Worm (Caenorhabditis elegans) whole organism, L1 larva: ENCODE data around the gene clec-28.

Source experiments
- Y116A8C.19 ChIP-seq: sonication (generic microtip); optimal IDR thresholded peaks from 2 replicates; lab custom pipeline; 2016; ENCODE audit warnings: missing compliant biosample characterization, missing genetic modification characterization, borderline replicate concordance
- aha-1 ChIP-seq: fragments of 150-350 bp; optimal IDR thresholded peaks from 2 replicates; lab custom pipeline; 2014; ENCODE audit warnings: missing biosample characterization, missing genetic modification characterization
- alr-1 ChIP-seq: fragments of 200-800 bp; sonication (Bioruptor generic); optimal IDR thresholded peaks from 2 replicates; lab custom pipeline; 2018; ENCODE audit warnings: borderline replicate concordance, mild to moderate bottlenecking, missing genetic modification characterization, missing compliant biosample characterization
- ceh-82 ChIP-seq, 3 experiments: fragments of 150-350 bp in 1 of 3; sonication (generic microtip) in 2 of 3; optimal IDR thresholded peaks; 2 replicates each; lab custom pipeline; 2014 to 2017; ENCODE audit warnings: missing biosample characterization in 3 of 3, missing genetic modification characterization in 3 of 3
- ceh-88 ChIP-seq: fragments of 200-800 bp; sonication (Bioruptor generic); IDR thresholded peaks from 2 replicates; pipeline ENCODE4 v1.3.6; 2022; ENCODE audit warnings: missing genetic modification characterization, missing compliant biosample characterization
- ceh-90 ChIP-seq: sonication (generic microtip); optimal IDR thresholded peaks from 2 replicates; lab custom pipeline; 2016; ENCODE audit warnings: missing genetic modification characterization, missing compliant biosample characterization
- dsc-1 ChIP-seq: sonication (generic microtip); optimal IDR thresholded peaks from 2 replicates; lab custom pipeline; 2016; ENCODE audit warnings: mild to moderate bottlenecking, missing genetic modification characterization, missing compliant biosample characterization
- egl-13 ChIP-seq: sonication (generic microtip); optimal IDR thresholded peaks from 2 replicates; lab custom pipeline; 2016; ENCODE audit warnings: missing genotype, missing genetic modification reagents, missing genetic modification characterization, missing compliant biosample characterization
- elt-2 ChIP-seq: sonication (generic microtip); optimal IDR thresholded peaks from 2 replicates; lab custom pipeline; 2016; ENCODE audit warnings: missing genetic modification characterization, mild to moderate bottlenecking, inconsistent platforms, missing compliant biosample characterization, missing genetic modification reagents
- fkh-10 ChIP-seq: sonication (generic microtip); optimal IDR thresholded peaks from 2 replicates; lab custom pipeline; 2017; ENCODE audit warnings: missing biosample characterization, missing genetic modification reagents, missing genetic modification characterization
- fos-1 ChIP-seq: fragments of 150-350 bp; optimal IDR thresholded peaks from 2 replicates; lab custom pipeline; 2014; ENCODE audit warnings: missing biosample characterization, missing genetic modification characterization
- hlh-4 ChIP-seq: sonication (generic microtip); optimal IDR thresholded peaks from 2 replicates; lab custom pipeline; 2016; ENCODE audit warnings: mild to moderate bottlenecking, missing genetic modification characterization, missing compliant biosample characterization
- irx-1 ChIP-seq: sonication (generic microtip); optimal IDR thresholded peaks from 2 replicates; lab custom pipeline; 2016; ENCODE audit warnings: missing genetic modification characterization, missing compliant biosample characterization
- isw-1 ChIP-seq: fragments of 200-800 bp; sonication (Bioruptor generic); IDR thresholded peaks from 2 replicates; pipeline ENCODE4 v1.3.6; 2022; ENCODE audit warnings: missing genetic modification characterization, missing compliant biosample characterization
- jun-1 ChIP-seq: fragments of 150-350 bp; optimal IDR thresholded peaks from 2 replicates; lab custom pipeline; 2014; ENCODE audit warnings: missing biosample characterization, missing genetic modification reagents, missing genetic modification characterization
- lin-14 ChIP-seq: fragments of 200-800 bp; sonication (Bioruptor generic); optimal IDR thresholded peaks from 2 replicates; lab custom pipeline; 2018; ENCODE audit warnings: mild to moderate bottlenecking, missing genetic modification characterization, moderate library complexity, missing compliant biosample characterization
- lin-35 ChIP-seq, 2 experiments: fragments of 150-350 bp; optimal IDR thresholded peaks; 2 replicates each; lab custom pipeline; 2014; ENCODE audit warnings: missing biosample characterization in 2 of 2, missing genetic modification characterization in 2 of 2, missing genetic modification reagents in 2 of 2
- lsy-2 ChIP-seq, 2 experiments: fragments of 150-350 bp; optimal IDR thresholded peaks; 2 replicates each; lab custom pipeline; 2014; ENCODE audit warnings: missing biosample characterization in 2 of 2, missing genetic modification characterization in 2 of 2
- mef-2 ChIP-seq: fragments of 150-350 bp; optimal IDR thresholded peaks from 2 replicates; lab custom pipeline; 2014; ENCODE audit warnings: missing biosample characterization, missing genetic modification characterization
- mep-1 ChIP-seq: fragments of 150-350 bp; optimal IDR thresholded peaks from 2 replicates; lab custom pipeline; 2014; ENCODE audit warnings: missing biosample characterization, missing genetic modification characterization
- nhr-12 ChIP-seq: sonication (generic microtip); optimal IDR thresholded peaks from 2 replicates; lab custom pipeline; 2017; ENCODE audit warnings: missing biosample characterization, missing genetic modification characterization
- nhr-28 ChIP-seq: fragments of 150-350 bp; optimal IDR thresholded peaks from 2 replicates; lab custom pipeline; 2014; ENCODE audit warnings: missing biosample characterization, missing genetic modification characterization
- nhr-71 ChIP-seq: sonication (generic microtip); optimal IDR thresholded peaks from 2 replicates; lab custom pipeline; 2016; ENCODE audit warnings: mild to moderate bottlenecking, missing genetic modification characterization, moderate library complexity, missing compliant biosample characterization
- nhr-76 ChIP-seq: sonication (generic microtip); optimal IDR thresholded peaks from 2 replicates; lab custom pipeline; 2017; ENCODE audit warnings: missing biosample characterization, missing genetic modification characterization
- nhr-90 ChIP-seq: sonication (generic microtip); optimal IDR thresholded peaks from 2 replicates; lab custom pipeline; 2016; ENCODE audit warnings: mild to moderate bottlenecking, missing genetic modification characterization, missing compliant biosample characterization; ENCODE audit not compliant: poor library complexity
- pag-3 ChIP-seq: sonication (generic microtip); optimal IDR thresholded peaks from 2 replicates; lab custom pipeline; 2017; ENCODE audit warnings: missing genetic modification characterization, mild to moderate bottlenecking, missing compliant biosample characterization, antibody characterized with exemption, borderline replicate concordance; ENCODE audit not compliant: insufficient read depth
- pqm-1 ChIP-seq: sonication (generic microtip); optimal IDR thresholded peaks from 3 replicates; lab custom pipeline; 2017; ENCODE audit warnings: missing biosample characterization, missing genetic modification characterization
- rnt-1 ChIP-seq: sonication (generic microtip); optimal IDR thresholded peaks from 2 replicates; lab custom pipeline; 2016; ENCODE audit warnings: mild to moderate bottlenecking, missing genetic modification characterization, moderate library complexity, missing compliant biosample characterization
- snpc-4 ChIP-seq: fragments of 150-350 bp; optimal IDR thresholded peaks from 2 replicates; lab custom pipeline; 2014; ENCODE audit warnings: missing biosample characterization, missing genetic modification characterization
- snu-23 ChIP-seq: sonication (generic microtip); optimal IDR thresholded peaks from 2 replicates; lab custom pipeline; 2016; ENCODE audit warnings: missing genetic modification characterization, missing compliant biosample characterization
- sox-4 ChIP-seq: sonication (generic microtip); optimal IDR thresholded peaks from 2 replicates; lab custom pipeline; 2016; ENCODE audit warnings: missing genetic modification characterization, missing compliant biosample characterization
- sptf-1 ChIP-seq: fragments of 150-350 bp; optimal IDR thresholded peaks from 2 replicates; lab custom pipeline; 2014; ENCODE audit warnings: missing biosample characterization, missing genetic modification characterization
- swsn-7 ChIP-seq: sonication (generic microtip); optimal IDR thresholded peaks from 2 replicates; lab custom pipeline; 2016; ENCODE audit warnings: missing genetic modification characterization, missing compliant biosample characterization
- tlp-1 ChIP-seq: fragments of 150-350 bp; optimal IDR thresholded peaks from 2 replicates; lab custom pipeline; 2014; ENCODE audit warnings: missing biosample characterization, missing genetic modification characterization
- unc-98 ChIP-seq: fragments of 200-800 bp; sonication (Bioruptor generic); IDR thresholded peaks from 2 replicates; pipeline ENCODE4 v1.3.6; 2022; ENCODE audit warnings: missing genetic modification characterization, missing compliant biosample characterization
- zip-4 ChIP-seq: fragments of 200-800 bp; sonication (Bioruptor generic); optimal IDR thresholded peaks from 2 replicates; lab custom pipeline; 2018; ENCODE audit warnings: mild to moderate bottlenecking, missing genetic modification characterization, moderate library complexity, missing compliant biosample characterization
- ztf-11 ChIP-seq, 2 experiments: sonication (generic microtip); optimal IDR thresholded peaks; 2 replicates each; lab custom pipeline; 2016 to 2017; ENCODE audit warnings: missing genetic modification characterization in 2 of 2, missing biosample characterization in 1 of 2, missing compliant biosample characterization in 1 of 2
- ztf-4 ChIP-seq: fragments of 150-350 bp; optimal IDR thresholded peaks from 2 replicates; lab custom pipeline; 2014; ENCODE audit warnings: missing biosample characterization, missing genetic modification characterization

The clec-28 gene

DNA sequence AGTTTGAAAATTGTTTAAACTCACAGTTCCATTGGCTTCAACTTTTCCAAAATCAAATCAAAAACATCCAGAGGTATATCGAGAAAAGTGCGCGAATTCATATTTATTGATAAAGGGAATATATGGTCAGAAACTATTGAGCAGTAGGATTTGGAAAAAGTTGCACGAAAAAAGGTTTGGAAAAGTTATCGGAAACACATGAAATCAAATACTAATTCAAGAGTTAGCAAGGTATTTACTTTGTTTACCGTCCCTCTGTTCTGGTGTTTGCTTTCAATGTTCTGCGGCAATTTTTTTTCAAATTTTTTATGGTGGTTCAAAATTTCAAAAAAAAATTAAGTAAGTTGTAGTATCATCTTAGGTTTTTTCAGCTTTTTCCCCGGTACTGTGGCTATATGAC is 33.9 kb downstream of the clec-28 start, which contains the start of gene fbxa-45:
Gene fbxa-45 (minus strand): TSS at position 101 of the 400 bp plus-strand sequence.
- TF ChIP-seq Y116A8C.19 (tag; lab: Kevin White, UChicago) (no peak), ceh-88 (GFP tag; lab: Robert Waterston, UW) (no peak), aha-1 (no peak), hlh-4 (no peak), sox-4 (tag; lab: Kevin White, UChicago) (no peak), pag-3 (tag; lab: Kevin White, UChicago) (no peak), pqm-1 (tag; lab: Kevin White, UChicago) (no peak), nhr-76 (tag; lab: Kevin White, UChicago) (no peak), nhr-28 (tag; lab: Kevin White, UChicago) (no peak), snpc-4 (tag; lab: Kevin White, UChicago) (no peak), unc-98 (GFP tag; lab: Robert Waterston, UW) (no peak), ztf-11 (tag; optimal IDR thresholded peaks at IDR 0.05; lab: Kevin White, UChicago) (no peak), elt-2 (tag; lab: Kevin White, UChicago) (no peak), lin-35 (GFP tag; optimal IDR thresholded peaks at IDR 0.05; lab: Kevin White, UChicago) (no peak), sptf-1 (no peak), dsc-1 (tag; lab: Kevin White, UChicago) (no peak), nhr-71 (tag; lab: Kevin White, UChicago) (no peak)

DNA sequence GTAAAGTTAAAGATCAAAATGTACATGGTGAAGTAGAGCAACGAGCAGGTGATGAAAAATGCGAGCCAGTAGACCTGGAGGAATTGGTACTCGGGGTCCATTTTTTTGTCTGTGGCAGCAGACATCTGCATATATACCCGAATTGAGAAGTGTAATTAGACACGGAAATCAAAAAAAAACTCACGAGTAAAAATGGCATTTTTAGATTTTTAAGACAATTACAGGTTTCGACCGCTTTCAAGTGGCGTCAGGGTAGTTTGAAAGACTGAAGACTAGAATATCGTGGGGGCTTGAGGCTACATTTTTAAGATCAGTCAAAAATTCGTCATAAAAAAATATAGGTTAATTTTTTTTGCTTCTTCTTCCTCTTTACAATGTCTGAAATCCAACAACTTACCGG is 37.2 kb downstream of the clec-28 start, which contains the start of gene srd-68:
Gene srd-68 (minus strand): TSS at position 101 of the 400 bp plus-strand sequence.
- TF ChIP-seq nhr-90 (tag; lab: Kevin White, UChicago) (no peak), alr-1 (no peak), irx-1 (tag; lab: Kevin White, UChicago) (no peak), rnt-1 (no peak), snu-23 (GFP tag; lab: Kevin White, UChicago) (no peak), fkh-10 (no peak), mef-2 (tag; lab: Kevin White, UChicago) (no peak), ceh-82 (tag; optimal IDR thresholded peaks at IDR 0.05; lab: Kevin White, UChicago) (no peak), nhr-12 (tag; lab: Kevin White, UChicago) (no peak), zip-4 (no peak), elt-2 (tag; lab: Kevin White, UChicago) (no peak), lin-14 (GFP tag; lab: Kevin White, UChicago) (no peak), dsc-1 (tag; lab: Kevin White, UChicago) (no peak), tlp-1 (no peak), ceh-90 (tag; lab: Kevin White, UChicago) (no peak), mep-1 (tag; lab: Kevin White, UChicago) (no peak)

DNA sequence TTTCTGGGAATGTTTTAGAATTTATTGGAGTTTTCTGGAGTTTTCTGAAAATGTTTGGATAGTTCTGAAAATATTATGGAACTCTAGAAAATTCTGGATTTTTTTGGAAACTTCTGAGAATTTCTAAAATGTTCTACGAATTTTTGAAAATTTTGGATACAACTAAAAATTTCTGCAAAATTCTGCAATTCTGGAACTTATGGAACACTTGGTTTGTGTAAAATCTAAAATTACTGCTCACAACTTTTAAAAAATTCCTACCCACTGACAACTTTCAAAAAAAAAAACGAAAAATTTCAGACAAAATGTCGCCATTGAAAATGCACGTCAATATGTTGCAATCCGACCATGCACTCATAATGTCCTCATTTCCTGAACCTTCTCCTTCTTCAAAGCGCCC is 39.1 kb downstream of the clec-28 start, which contains the start of gene nhr-262:
Gene nhr-262 (plus strand): TSS at position 301 of the 400 bp plus-strand sequence.
- TF ChIP-seq dsc-1 (tag; lab: Kevin White, UChicago) (no peak), swsn-7 (no peak), alr-1 (no peak), fos-1 (tag; lab: Kevin White, UChicago) (no peak), lsy-2 (tag; optimal IDR thresholded peaks at IDR 0.05; lab: Kevin White, UChicago) (no peak), ztf-4 (tag; lab: Kevin White, UChicago) (no peak), egl-13 (tag; lab: Kevin White, UChicago) (no peak), nhr-71 (tag; lab: Kevin White, UChicago) (no peak), isw-1 (GFP tag; lab: Robert Waterston, UW) (no peak), tlp-1 (no peak), jun-1 (tag; lab: Kevin White, UChicago) (no peak)
